Worm (Caenorhabditis elegans): ENCODE measurements around the gene F13E9.19.

The F13E9.19 gene

ce11 chrIV:10935336-10935735, 36.1 kb downstream of the F13E9.19 start (continued):
- TF ChIP-seq elt-2 (tag; optimal IDR thresholded peaks at IDR 0.05), result peak; percentile 50
- peak; percentile 96 for TF ChIP-seq unc-86 (tag; optimal IDR thresholded peaks at IDR 0.05)
- TF ChIP-seq zag-1 (tag; optimal IDR thresholded peaks at IDR 0.05), result no peak
- TF ChIP-seq unc-130 (tag; optimal IDR thresholded peaks at IDR 0.05), result peak; percentile 65
- peak; percentile 80 for TF ChIP-seq vab-15 (tag; optimal IDR thresholded peaks at IDR 0.05)
- TF ChIP-seq fos-1 (tag; optimal IDR thresholded peaks at IDR 0.05), result peak; percentile 77
- no peak for TF ChIP-seq nhr-76 (tag; optimal IDR thresholded peaks at IDR 0.05)
- TF ChIP-seq nhr-28 (tag; optimal IDR thresholded peaks at IDR 0.05), result no peak
- TF ChIP-seq lin-15B (tag; optimal IDR thresholded peaks at IDR 0.05), result no peak
- TF ChIP-seq F16B12.6 (tag; optimal IDR thresholded peaks at IDR 0.05), result peak; percentile 11
- TF ChIP-seq mep-1 (tag; optimal IDR thresholded peaks at IDR 0.05), result peak; percentile 96
- TF ChIP-seq irx-1 (tag; optimal IDR thresholded peaks at IDR 0.05), result peak; percentile 76
- TF ChIP-seq zip-4 (GFP tag; optimal IDR thresholded peaks at IDR 0.05), result peak; percentile 51
- TF ChIP-seq lin-14 (GFP tag; optimal IDR thresholded peaks at IDR 0.05), result peak; percentile 99
- TF ChIP-seq dpl-1 (GFP tag; optimal IDR thresholded peaks at IDR 0.05), result peak; percentile 62 to 68 (median 64)
- TF ChIP-seq dsc-1 (tag; optimal IDR thresholded peaks at IDR 0.05), result peak; percentile 99
- peak; percentile 90 for TF ChIP-seq nhr-11 (tag; optimal IDR thresholded peaks at IDR 0.05)
- peak; percentile 87 for TF ChIP-seq ceh-8 (GFP tag; optimal IDR thresholded peaks at IDR 0.05)
- peak; percentile 87 for TF ChIP-seq jun-1 (tag; optimal IDR thresholded peaks at IDR 0.05)
- TF ChIP-seq pax-3 (tag; optimal IDR thresholded peaks at IDR 0.05), result peak; percentile 75
- peak; percentile 92 for TF ChIP-seq nhr-19 (GFP tag; conservative IDR thresholded peaks at IDR 0.05)
- peak; percentile 91 for TF ChIP-seq lin-13 (GFP tag; optimal IDR thresholded peaks at IDR 0.05)
- TF ChIP-seq sptf-1 (tag; optimal IDR thresholded peaks at IDR 0.05), result no peak
- TF ChIP-seq fkh-10 (GFP tag; optimal IDR thresholded peaks at IDR 0.05), result peak; percentile 57
- no peak for TF ChIP-seq hlh-4 (tag; optimal IDR thresholded peaks at IDR 0.05)
- peak in 1 of 2 experiments; percentile 44 for TF ChIP-seq egl-27 (tag; optimal IDR thresholded peaks at IDR 0.05)
- TF ChIP-seq aha-1 (tag; optimal IDR thresholded peaks at IDR 0.05), result peak; percentile 63
- TF ChIP-seq mdl-1 (tag; optimal IDR thresholded peaks at IDR 0.05), result peak in 1 of 2 experiments; percentile 96
- TF ChIP-seq lsy-2 (tag; optimal IDR thresholded peaks at IDR 0.05), result peak; percentile 89 to 90
- no peak for TF ChIP-seq ceh-63 (GFP tag; optimal IDR thresholded peaks at IDR 0.05)
- no peak for TF ChIP-seq mab-9 (GFP tag; IDR thresholded peaks at IDR 0.05)
- peak; percentile 51 for TF ChIP-seq grh-1 (GFP tag; IDR thresholded peaks at IDR 0.05)

ce11 chrIV:10935853-10936491, 36.8 kb downstream of the F13E9.19 start, which contains the start of gene lgg-2:
lgg-2 (minus strand) TSS chrIV:10935903.
- no peak for TF ChIP-seq hlh-4 (tag; optimal IDR thresholded peaks at IDR 0.05)
- TF ChIP-seq mef-2 (tag; optimal IDR thresholded peaks at IDR 0.05), result peak; percentile 76
- TF ChIP-seq snu-23 (GFP tag; optimal IDR thresholded peaks at IDR 0.05), result peak; percentile 99
- TF ChIP-seq fos-1 (tag; optimal IDR thresholded peaks at IDR 0.05), result peak; percentile 87
- peak; percentile 88 for TF ChIP-seq skn-1 (tag; optimal IDR thresholded peaks at IDR 0.05)
- TF ChIP-seq sox-4 (tag; optimal IDR thresholded peaks at IDR 0.05), result peak; percentile 77
- TF ChIP-seq tbx-2 (tag; optimal IDR thresholded peaks at IDR 0.05), result peak; percentile 99
- TF ChIP-seq efl-3 (GFP tag; optimal IDR thresholded peaks at IDR 0.05), result no peak
- TF ChIP-seq snpc-4 (tag; optimal IDR thresholded peaks at IDR 0.05), result peak; percentile 79
- peak; percentile 96 for TF ChIP-seq rnt-1 (tag; optimal IDR thresholded peaks at IDR 0.05)
- TF ChIP-seq efl-1 (optimal IDR thresholded peaks at IDR 0.05), result peak; percentile 89 to 92
- peak; percentile 68 to 97 for TF ChIP-seq efl-1 (GFP tag; optimal IDR thresholded peaks at IDR 0.05 in 1 of 2)
- no peak for TF ChIP-seq ets-5 (GFP tag; IDR thresholded peaks at IDR 0.05)
- no peak for TF ChIP-seq unc-62 (GFP tag; optimal IDR thresholded peaks at IDR 0.05)
- peak; percentile 93 for TF ChIP-seq xbp-1 (tag; optimal IDR thresholded peaks at IDR 0.05)
- TF ChIP-seq ceh-63 (GFP tag; optimal IDR thresholded peaks at IDR 0.05), result no peak
- TF ChIP-seq lin-15B (tag; optimal IDR thresholded peaks at IDR 0.05), result no peak
- TF ChIP-seq irx-1 (tag; optimal IDR thresholded peaks at IDR 0.05), result peak; percentile 93
- no peak for TF ChIP-seq C34B4.2 (tag; optimal IDR thresholded peaks at IDR 0.05)
- peak; percentile 85 for TF ChIP-seq nhr-237 (tag; optimal IDR thresholded peaks at IDR 0.05)
- TF ChIP-seq nhr-77 (tag; optimal IDR thresholded peaks at IDR 0.05), result peak; percentile 88
- no peak for TF ChIP-seq tlp-1 (tag; optimal IDR thresholded peaks at IDR 0.05)
- TF ChIP-seq nhr-84 (tag; optimal IDR thresholded peaks at IDR 0.05), result no peak
- TF ChIP-seq C04F5.9 (tag; optimal IDR thresholded peaks at IDR 0.05), result peak; percentile 79
- peak; percentile 73 for TF ChIP-seq sup-37 (GFP tag; optimal IDR thresholded peaks at IDR 0.05)
- TF ChIP-seq nhr-47 (tag; optimal IDR thresholded peaks at IDR 0.05), result peak; percentile 97
- TF ChIP-seq lsy-2 (tag; optimal IDR thresholded peaks at IDR 0.05), result peak; percentile 95 to 96
